Fruit fly (Drosophila melanogaster): ENCODE measurements around the gene CG2698.
A peak's percentile ranks its signal among the peaks of the same experiment; 100 is the strongest.

Gene CG2698

dm6 chr3R:8001074-8001669, at the start of gene CG2698, which contains the start of gene Kmn2:
Gene CG2698, plus strand, starts transcription at chr3R:8001562.
Gene Kmn2, minus strand, starts transcription at chr3R:8001309.
- TF ChIP-seq CG17802 (tag; optimal IDR thresholded peaks at IDR 0.05) = peak; percentile 73
- peak; percentile 97 for TF ChIP-seq CoRest (tag; optimal IDR thresholded peaks at IDR 0.05)
- TF ChIP-seq sob (GFP tag; IDR thresholded peaks at IDR 0.05) = peak; percentile 99
- TF ChIP-seq Hr51 (GFP tag; optimal IDR thresholded peaks at IDR 0.05) = peak; percentile 80 to 94
- peak; percentile 98 for TF ChIP-seq rib (GFP tag; IDR thresholded peaks at IDR 0.05)
- peak; percentile 86 for TF ChIP-seq dati (GFP tag; IDR thresholded peaks at IDR 0.05)
- no peak for TF ChIP-seq HLHmδ (GFP tag; optimal IDR thresholded peaks at IDR 0.05)
- TF ChIP-seq CG6765 (GFP tag; optimal IDR thresholded peaks at IDR 0.05) = peak; percentile 88
- peak; percentile 96 for TF ChIP-seq lilli (GFP tag; optimal IDR thresholded peaks at IDR 0.05)
- no peak for TF ChIP-seq Jarid2 (GFP tag; optimal IDR thresholded peaks at IDR 0.05)
- peak; percentile 88 for TF ChIP-seq CrebB (tag; optimal IDR thresholded peaks at IDR 0.05)
- peak; percentile 14 for TF ChIP-seq ERR (GFP tag; optimal IDR thresholded peaks at IDR 0.05)
- peak; percentile 83 for TF ChIP-seq CG4360 (GFP tag; IDR thresholded peaks at IDR 0.05)
- peak; percentile 98 for TF ChIP-seq H2.0 (GFP tag; IDR thresholded peaks at IDR 0.05)
- TF ChIP-seq croc (GFP tag; conservative IDR thresholded peaks at IDR 0.05) = peak; percentile 97
- peak; percentile 75 for TF ChIP-seq Scr (GFP tag; IDR thresholded peaks at IDR 0.05; ENCODE audit: partially characterized antibody)
- TF ChIP-seq CG4328 (GFP tag; optimal IDR thresholded peaks at IDR 0.05) = peak; percentile 93
- TF ChIP-seq CG17385 (GFP tag; optimal IDR thresholded peaks at IDR 0.05) = peak; percentile 92
- peak; percentile 80 to 96 for TF ChIP-seq bsh (GFP tag; optimal IDR thresholded peaks at IDR 0.05)
- TF ChIP-seq CG1602 (GFP tag; optimal IDR thresholded peaks at IDR 0.05) = peak; percentile 97
- TF ChIP-seq CG11398 (GFP tag; optimal IDR thresholded peaks at IDR 0.05) = no peak
- no peak for TF ChIP-seq CG4282 (GFP tag; optimal IDR thresholded peaks at IDR 0.05)
- peak; percentile 89 for TF ChIP-seq CG15696 (tag; optimal IDR thresholded peaks at IDR 0.05)
- TF ChIP-seq CG15011 (GFP tag; optimal IDR thresholded peaks at IDR 0.05) = peak; percentile 86
- TF ChIP-seq phol (tag; optimal IDR thresholded peaks at IDR 0.05) = peak; percentile 97
- peak; percentile 95 for TF ChIP-seq CG11695 (GFP tag; IDR thresholded peaks at IDR 0.05)
- peak; percentile 10 for TF ChIP-seq eyg (GFP tag; optimal IDR thresholded peaks at IDR 0.05)
- peak; percentile 56 for TF ChIP-seq nerfin-2 (GFP tag; IDR thresholded peaks at IDR 0.05; ENCODE audit: partially characterized antibody)
- no peak for TF ChIP-seq Dfd (GFP tag; optimal IDR thresholded peaks at IDR 0.05)
- TF ChIP-seq odd (GFP tag; optimal IDR thresholded peaks at IDR 0.05) = peak; percentile 90
- peak; percentile 92 for TF ChIP-seq sug (tag; optimal IDR thresholded peaks at IDR 0.05)
- TF ChIP-seq CG7786 (GFP tag; optimal IDR thresholded peaks at IDR 0.05) = peak; percentile 74
- TF ChIP-seq org-1 (GFP tag; optimal IDR thresholded peaks at IDR 0.05) = peak; percentile 89
- peak; percentile 88 for TF ChIP-seq toy (GFP tag; IDR thresholded peaks at IDR 0.05)
- peak; percentile 95 for TF ChIP-seq Meics (GFP tag; optimal IDR thresholded peaks at IDR 0.05)
- TF ChIP-seq CG4854 (GFP tag; optimal IDR thresholded peaks at IDR 0.05) = peak; percentile 84
- peak; percentile 95 for TF ChIP-seq sens (GFP tag)
- no peak for TF ChIP-seq sc (optimal IDR thresholded peaks at IDR 0.05)
- TF ChIP-seq sc (GFP tag; optimal IDR thresholded peaks at IDR 0.05) = peak; percentile 91
- TF ChIP-seq en (GFP tag; optimal IDR thresholded peaks at IDR 0.05) = no peak
- peak; percentile 44 for TF ChIP-seq Dref (GFP tag; IDR thresholded peaks at IDR 0.05)
- peak; percentile 96 for TF ChIP-seq klu (GFP tag; IDR thresholded peaks at IDR 0.05)
- TF ChIP-seq CG14710 (tag; optimal IDR thresholded peaks at IDR 0.05) = peak; percentile 96
- TF ChIP-seq Mrtf (GFP tag; IDR thresholded peaks at IDR 0.05) = peak; percentile 97
- TF ChIP-seq Ravus (GFP tag; IDR thresholded peaks at IDR 0.05) = peak; percentile 94
- peak; percentile 98 for TF ChIP-seq CG34422 (GFP tag; IDR thresholded peaks at IDR 0.05)
- TF ChIP-seq Taf1 (GFP tag; IDR thresholded peaks at IDR 0.05) = peak; percentile 96
- TF ChIP-seq CG31441 (GFP tag; IDR thresholded peaks at IDR 0.05) = peak; percentile 97
- peak; percentile 73 for TF ChIP-seq CG13624 (GFP tag; optimal IDR thresholded peaks at IDR 0.05)
- peak; percentile 96 for TF ChIP-seq CG15269 (tag; optimal IDR thresholded peaks at IDR 0.05)
- peak; percentile 83 for TF ChIP-seq CG8944 (GFP tag; optimal IDR thresholded peaks at IDR 0.05)

Measured in whole organism, embryonic.